Worm (Caenorhabditis elegans) whole organism, L3 larva: Measurements from ENCODE around the gene Y43F8B.17.

Experiments used
- R02D3.7 ChIP-seq: fragments of 150-350 bp; optimal IDR thresholded peaks from 2 replicates; lab custom pipeline; 2014; ENCODE audit warnings: missing biosample characterization, missing genetic modification characterization
- aly-2 ChIP-seq: fragments of 150-350 bp; optimal IDR thresholded peaks from 2 replicates; lab custom pipeline; 2014; ENCODE audit warnings: missing biosample characterization, missing genetic modification characterization
- ceh-82 ChIP-seq: fragments of 150-350 bp; optimal IDR thresholded peaks from 2 replicates; lab custom pipeline; 2014; ENCODE audit warnings: missing biosample characterization, missing genetic modification characterization
- lin-39 ChIP-seq: fragments of 150-350 bp; optimal IDR thresholded peaks from 2 replicates; lab custom pipeline; 2018; ENCODE audit warnings: missing biosample characterization, missing genetic modification reagents, missing genetic modification characterization
- nhr-237 ChIP-seq: fragments of 150-350 bp; optimal IDR thresholded peaks from 2 replicates; lab custom pipeline; 2014; ENCODE audit warnings: missing biosample characterization, missing genetic modification characterization
- zag-1 ChIP-seq: fragments of 150-350 bp; optimal IDR thresholded peaks from 2 replicates; lab custom pipeline; 2014; ENCODE audit warnings: missing biosample characterization, missing genetic modification characterization

DNA sequence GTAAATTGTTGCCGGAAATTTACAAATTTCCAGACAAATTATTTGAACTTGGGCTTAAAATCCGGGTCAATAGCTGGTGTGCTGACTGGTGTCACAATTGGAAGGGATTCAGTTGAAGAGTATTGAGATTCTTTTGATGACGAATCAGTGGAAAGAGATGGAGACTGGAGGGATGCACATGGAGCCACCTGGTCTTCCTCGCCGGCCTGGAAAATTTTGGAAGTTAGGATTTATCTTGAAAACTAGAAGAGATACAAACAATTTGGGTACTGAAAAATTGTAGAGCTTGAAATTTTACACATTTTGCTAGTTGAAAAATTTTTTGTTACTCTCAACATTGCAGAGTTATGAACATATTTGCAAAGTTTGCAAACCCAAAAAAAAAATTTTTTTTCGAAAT lies 35.6 kb downstream of the Y43F8B.17 start:
- TF ChIP-seq zag-1 (tag; lab: Kevin White, UChicago) (no peak), R02D3.7 (tag; lab: Kevin White, UChicago) (no peak), ceh-82 (tag; lab: Kevin White, UChicago) (no peak), nhr-237 (tag; lab: Kevin White, UChicago) (no peak), aly-2 (no peak), lin-39 (tag; lab: Kevin White, UChicago) (no peak)
